Fruit fly (Drosophila melanogaster) whole organism, embryonic: ENCODE results near the gene flip.

Source experiments
- BEAF-32 ChIP-seq: fragments of 200-800 bp; sonication (Bioruptor generic); optimal IDR thresholded peaks from 3 replicates; lab custom pipeline; 2017; ENCODE audit warnings: missing biosample characterization, missing genetic modification characterization, mild to moderate bottlenecking, moderate library complexity, missing genetic modification reagents
- CG10366 ChIP-seq: fragments of 200-800 bp; sonication (Bioruptor generic); IDR thresholded peaks from 2 replicates; pipeline ENCODE4 v1.3.6; 2022; ENCODE audit warnings: missing biosample characterization, missing genetic modification characterization
- CG10431 ChIP-seq: fragments of 200-800 bp; sonication (Bioruptor generic); optimal IDR thresholded peaks from 3 replicates; lab custom pipeline; 2018; ENCODE audit warnings: missing biosample characterization, mild to moderate bottlenecking, missing genetic modification characterization
- CG10565 ChIP-seq: fragments of 200-800 bp; sonication (Bioruptor generic); optimal IDR thresholded peaks from 3 replicates; lab custom pipeline; 2016; ENCODE audit warnings: missing biosample characterization, mild to moderate bottlenecking, missing genetic modification characterization
- CG12744 ChIP-seq: fragments of 200-800 bp; sonication (Bioruptor generic); optimal IDR thresholded peaks from 2 replicates; lab custom pipeline; 2016; ENCODE audit warnings: missing biosample characterization, missing genetic modification characterization
- CG13123 ChIP-seq: fragments of 200-800 bp; sonication (Bioruptor generic); optimal IDR thresholded peaks from 2 replicates; lab custom pipeline; 2016; ENCODE audit warnings: missing biosample characterization, missing genetic modification characterization
- CG13775 ChIP-seq: fragments of 200-800 bp; sonication (Bioruptor generic); optimal IDR thresholded peaks from 3 replicates; lab custom pipeline; 2017; ENCODE audit warnings: missing biosample characterization, mild to moderate bottlenecking, missing genetic modification characterization
- CG14014 ChIP-seq: fragments of 200-800 bp; sonication (Bioruptor generic); IDR thresholded peaks from 2 replicates; pipeline ENCODE4 v1.3.6; 2022; ENCODE audit warnings: missing biosample characterization, missing genetic modification characterization
- CG14441 ChIP-seq: fragments of 200-800 bp; sonication (Bioruptor generic); IDR thresholded peaks from 2 replicates; pipeline ENCODE4 v1.3.6; 2022; ENCODE audit warnings: missing biosample characterization, missing genetic modification characterization
- CG14710 ChIP-seq: fragments of 200-800 bp; sonication (Bioruptor generic); optimal IDR thresholded peaks from 3 replicates; lab custom pipeline; 2019; ENCODE audit warnings: missing biosample characterization, mild to moderate bottlenecking, missing genetic modification characterization, moderate library complexity
- CG16815 ChIP-seq: fragments of 200-800 bp; sonication (Bioruptor generic); optimal IDR thresholded peaks from 3 replicates; lab custom pipeline; 2017; ENCODE audit warnings: missing biosample characterization, mild to moderate bottlenecking, missing genetic modification characterization
- CG17186 ChIP-seq: fragments of 200-800 bp; sonication (Bioruptor generic); optimal IDR thresholded peaks from 3 replicates; lab custom pipeline; 2017; ENCODE audit warnings: missing biosample characterization, missing genetic modification reagents, missing genetic modification characterization
- CG2199 ChIP-seq: fragments of 200-800 bp; sonication (Bioruptor generic); IDR thresholded peaks from 3 replicates; pipeline ENCODE4 v1.3.6; 2022; ENCODE audit warnings: missing biosample characterization, missing genetic modification characterization
- CG30431 ChIP-seq: fragments of 200-800 bp; sonication (Bioruptor generic); optimal IDR thresholded peaks from 2 replicates; lab custom pipeline; 2017; ENCODE audit warnings: missing biosample characterization, missing genetic modification characterization
- CG33213 ChIP-seq: fragments of 200-800 bp; sonication (Bioruptor generic); optimal IDR thresholded peaks from 3 replicates; lab custom pipeline; 2016; ENCODE audit warnings: missing biosample characterization, missing genetic modification characterization
- CG33557 ChIP-seq: fragments of 200-800 bp; sonication (Bioruptor generic); optimal IDR thresholded peaks from 2 replicates; lab custom pipeline; 2019; ENCODE audit warnings: missing biosample characterization, mild to moderate bottlenecking, missing genetic modification characterization, moderate library complexity
- CG3407 ChIP-seq: fragments of 200-800 bp; sonication (Bioruptor generic); optimal IDR thresholded peaks from 2 replicates; lab custom pipeline; 2018; ENCODE audit warnings: missing biosample characterization, mild to moderate bottlenecking, missing genetic modification characterization
- CG3838 ChIP-seq: fragments of 200-800 bp; sonication (Bioruptor generic); optimal IDR thresholded peaks from 3 replicates; lab custom pipeline; 2016; ENCODE audit warnings: missing biosample characterization, missing genetic modification characterization
- CG3995 ChIP-seq: fragments of 200-800 bp; sonication (Bioruptor generic); optimal IDR thresholded peaks from 3 replicates; lab custom pipeline; 2016; ENCODE audit warnings: missing biosample characterization, missing genetic modification characterization
- CG43689 ChIP-seq: fragments of 200-800 bp; sonication (Bioruptor generic); IDR thresholded peaks from 2 replicates; pipeline ENCODE4 v1.3.6; 2022; ENCODE audit warnings: missing biosample characterization, missing genetic modification characterization
- CG5245 ChIP-seq: fragments of 200-800 bp; sonication (Bioruptor generic); optimal IDR thresholded peaks from 3 replicates; lab custom pipeline; 2016; ENCODE audit warnings: missing biosample characterization, missing genetic modification characterization
- CG6654 ChIP-seq: fragments of 200-800 bp; sonication (Bioruptor generic); optimal IDR thresholded peaks from 2 replicates; lab custom pipeline; 2017; ENCODE audit warnings: missing biosample characterization, mild to moderate bottlenecking, missing genetic modification characterization
- CG6854 ChIP-seq: fragments of 200-800 bp; sonication (Bioruptor generic); optimal IDR thresholded peaks from 3 replicates; lab custom pipeline; 2017; ENCODE audit warnings: missing biosample characterization, mild to moderate bottlenecking, missing genetic modification characterization
- CG7271 ChIP-seq: fragments of 200-800 bp; sonication (Bioruptor generic); optimal IDR thresholded peaks from 2 replicates; lab custom pipeline; 2018; ENCODE audit warnings: missing biosample characterization, mild to moderate bottlenecking, missing genetic modification characterization, moderate library complexity
- CG7786 ChIP-seq: fragments of 200-800 bp; sonication (Bioruptor generic); optimal IDR thresholded peaks from 2 replicates; lab custom pipeline; 2016; ENCODE audit warnings: missing biosample characterization, missing genetic modification characterization
- CG7963 ChIP-seq: fragments of 200-800 bp; sonication (Bioruptor generic); IDR thresholded peaks from 3 replicates; pipeline ENCODE4 v1.3.6; 2022; ENCODE audit warnings: missing biosample characterization, missing genetic modification characterization; ENCODE audit not compliant: partially characterized antibody
- Ets65A ChIP-seq: fragments of 200-800 bp; sonication (Bioruptor generic); peaks from one replicate; lab custom pipeline; 2016; ENCODE audit warnings: missing biosample characterization, missing genetic modification characterization
- GATAe ChIP-seq: fragments of 200-800 bp; sonication (Bioruptor generic); conservative IDR thresholded peaks from 2 replicates; pipeline ENCODE4 v1.3.6; 2022; ENCODE audit warnings: missing biosample characterization, missing genetic modification characterization
- HLH54F ChIP-seq: fragments of 200-800 bp; sonication (Bioruptor generic); optimal IDR thresholded peaks from 3 replicates; lab custom pipeline; 2016; ENCODE audit warnings: missing biosample characterization, missing genetic modification characterization
- Hmx ChIP-seq: fragments of 200-800 bp; sonication (Bioruptor generic); optimal IDR thresholded peaks from 2 replicates; lab custom pipeline; 2016; ENCODE audit warnings: missing biosample characterization, missing genetic modification characterization
- MTF-1 ChIP-seq: fragments of 200-800 bp; sonication (Bioruptor generic); optimal IDR thresholded peaks from 2 replicates; lab custom pipeline; 2018; ENCODE audit warnings: missing biosample characterization, mild to moderate bottlenecking, missing genetic modification characterization, borderline replicate concordance
- Max ChIP-seq: fragments of 200-800 bp; sonication (Bioruptor generic); optimal IDR thresholded peaks from 2 replicates; lab custom pipeline; 2016; ENCODE audit warnings: missing biosample characterization, mild to moderate bottlenecking, missing genetic modification characterization
- Meics ChIP-seq: fragments of 200-800 bp; sonication (Bioruptor generic); optimal IDR thresholded peaks from 2 replicates; lab custom pipeline; 2017; ENCODE audit warnings: missing biosample characterization, mild to moderate bottlenecking, missing genetic modification characterization
- Oaz ChIP-seq: fragments of 200-800 bp; sonication (Bioruptor generic); IDR thresholded peaks from 2 replicates; pipeline ENCODE4 v1.3.6; 2022; ENCODE audit warnings: missing biosample characterization, missing genetic modification characterization
- Pdp1 ChIP-seq, 2 experiments: fragments of 200-800 bp; sonication (Bioruptor generic); optimal IDR thresholded peaks; 3 replicates each; lab custom pipeline; 2016; ENCODE audit warnings: missing biosample characterization in 2 of 2, missing genetic modification characterization in 2 of 2, mild to moderate bottlenecking in 1 of 2, moderate library complexity in 1 of 2
- Ptx1 ChIP-seq: fragments of 200-800 bp; sonication (Bioruptor generic); IDR thresholded peaks from 2 replicates; pipeline ENCODE4 v1.3.6; 2022; ENCODE audit warnings: missing biosample characterization, missing genetic modification characterization
- ap ChIP-seq: fragments of 200-800 bp; sonication (Bioruptor generic); IDR thresholded peaks from 2 replicates; pipeline ENCODE4 v1.3.6; 2022; ENCODE audit warnings: missing biosample characterization, missing genetic modification characterization
- bab2 ChIP-seq: fragments of 200-800 bp; sonication (Bioruptor generic); optimal IDR thresholded peaks from 2 replicates; lab custom pipeline; 2016; ENCODE audit warnings: missing biosample characterization, missing genetic modification characterization
- ci ChIP-seq: fragments of 200-800 bp; sonication (Bioruptor generic); IDR thresholded peaks from 3 replicates; pipeline ENCODE4 v1.3.6; 2022; ENCODE audit warnings: missing biosample characterization, missing genetic modification characterization
- fd3F ChIP-seq: fragments of 200-800 bp; sonication (Bioruptor generic); optimal IDR thresholded peaks from 2 replicates; lab custom pipeline; 2018; ENCODE audit warnings: missing biosample characterization, mild to moderate bottlenecking, missing genetic modification characterization, moderate library complexity
- fru ChIP-seq: fragments of >200 bp; optimal IDR thresholded peaks from 2 replicates; lab custom pipeline; 2017
- gcm2 ChIP-seq: fragments of 200-800 bp; sonication (Bioruptor generic); optimal IDR thresholded peaks from 2 replicates; lab custom pipeline; 2016; ENCODE audit warnings: missing biosample characterization, missing genetic modification characterization
- gsb-n ChIP-seq: fragments of 200-800 bp; sonication (Bioruptor generic); optimal IDR thresholded peaks from 3 replicates; lab custom pipeline; 2018; ENCODE audit warnings: missing biosample characterization, mild to moderate bottlenecking, missing genetic modification characterization
- kah ChIP-seq: fragments of 200-800 bp; sonication (Bioruptor generic); optimal IDR thresholded peaks from 2 replicates; lab custom pipeline; 2018; ENCODE audit warnings: missing biosample characterization, mild to moderate bottlenecking, missing genetic modification characterization
- klu ChIP-seq: fragments of 200-800 bp; sonication (Bioruptor generic); IDR thresholded peaks from 2 replicates; pipeline ENCODE4 v1.3.6; 2022; ENCODE audit warnings: missing biosample characterization, missing genetic modification characterization
- p53 ChIP-seq: fragments of 200-800 bp; sonication (Bioruptor generic); optimal IDR thresholded peaks from 2 replicates; lab custom pipeline; 2016; ENCODE audit warnings: missing biosample characterization, missing genetic modification characterization
- so ChIP-seq: fragments of 200-800 bp; sonication (Bioruptor generic); IDR thresholded peaks from 3 replicates; pipeline ENCODE4 v1.3.6; 2022; ENCODE audit warnings: missing biosample characterization, missing genetic modification characterization
- sqz ChIP-seq: fragments of 200-800 bp; sonication (Bioruptor generic); optimal IDR thresholded peaks from 3 replicates; lab custom pipeline; 2018; ENCODE audit warnings: missing biosample characterization, mild to moderate bottlenecking, missing genetic modification characterization
- vvl ChIP-seq: fragments of 200-800 bp; sonication (Bioruptor generic); IDR thresholded peaks from 2 replicates; pipeline ENCODE4 v1.3.6; 2022; ENCODE audit warnings: missing biosample characterization, missing genetic modification characterization
- zen ChIP-seq: fragments of 200-800 bp; sonication (Bioruptor generic); optimal IDR thresholded peaks from 3 replicates; lab custom pipeline; 2018; ENCODE audit warnings: missing biosample characterization, mild to moderate bottlenecking, missing genetic modification characterization, moderate library complexity

flip gene

dm6 chr3R:4229137-4229764, 48.5 kb downstream of the flip start, which contains the start of gene DhpD (continued):
- no peak for TF ChIP-seq CG7271 (tag; lab: Kevin White, UChicago)
- TF ChIP-seq CG3995 (GFP tag; lab: Kevin White, UChicago): peak; percentile 94
- TF ChIP-seq Hmx (GFP tag; lab: Kevin White, UChicago): peak; percentile 50
- peak; percentile 35 for TF ChIP-seq CG33213 (GFP tag; lab: Kevin White, UChicago)
- peak; percentile 41 for TF ChIP-seq CG16815
- peak; percentile 61 for TF ChIP-seq HLH54F (GFP tag; lab: Kevin White, UChicago)
- TF ChIP-seq CG17186 (GFP tag; lab: Kevin White, UChicago): no peak
- TF ChIP-seq BEAF-32 (GFP tag; lab: Kevin White, UChicago): peak; percentile 26
- TF ChIP-seq CG14014 (GFP tag; lab: Robert Waterston, UW): peak; percentile 54
- TF ChIP-seq Oaz: no peak
- TF ChIP-seq MTF-1 (GFP tag; lab: Kevin White, UChicago): no peak
- peak; percentile 16 for TF ChIP-seq CG30431 (GFP tag; lab: Kevin White, UChicago)
- TF ChIP-seq vvl (GFP tag; lab: Robert Waterston, UW): peak; percentile 88
- TF ChIP-seq Ets65A (GFP tag; lab: Kevin White, UChicago): peak; percentile 78
- peak; percentile 71 for TF ChIP-seq Max (GFP tag; lab: Kevin White, UChicago)
- peak; percentile 75 for TF ChIP-seq Meics (GFP tag; lab: Kevin White, UChicago)
- TF ChIP-seq Pdp1 (GFP tag; optimal IDR thresholded peaks at IDR 0.05; lab: Kevin White, UChicago): peak; percentile 39 to 93
- TF ChIP-seq Ptx1 (GFP tag; lab: Robert Waterston, UW): peak; percentile 77
- peak; percentile 42 for TF ChIP-seq CG3407 (GFP tag; lab: Kevin White, UChicago)
- TF ChIP-seq CG10565: no peak
- peak; percentile 83; the same call in 2 of the 3 replicates for TF ChIP-seq ci
- no peak for TF ChIP-seq fru (lab: Kevin White, UChicago)
- TF ChIP-seq CG10366 (GFP tag; lab: Robert Waterston, UW): peak; percentile 66
- peak; percentile 24; the same call in 1 of the 3 replicates for TF ChIP-seq CG2199 (GFP tag; lab: Robert Waterston, UW)
- peak; percentile 24 for TF ChIP-seq CG6854 (GFP tag; lab: Kevin White, UChicago)
- no peak for TF ChIP-seq p53 (GFP tag; lab: Kevin White, UChicago)
- TF ChIP-seq CG10431 (GFP tag; lab: Kevin White, UChicago): no peak
- TF ChIP-seq CG6654 (GFP tag; lab: Kevin White, UChicago): peak; percentile 39
- TF ChIP-seq CG12744: peak; percentile 61
- peak; percentile 45 for TF ChIP-seq klu (GFP tag; lab: Robert Waterston, UW)
- no peak for TF ChIP-seq CG3838 (GFP tag; lab: Kevin White, UChicago)
- no peak for TF ChIP-seq sqz (GFP tag; lab: Kevin White, UChicago)
- peak; percentile 66 for TF ChIP-seq zen (tag; lab: Kevin White, UChicago)
- no peak; the same call in 1 of the 2 replicates for TF ChIP-seq GATAe (GFP tag; lab: Robert Waterston, UW)
- TF ChIP-seq CG13775 (GFP tag; lab: Kevin White, UChicago): peak; percentile 55
- peak; percentile 30 for TF ChIP-seq gcm2 (GFP tag; lab: Kevin White, UChicago)
- TF ChIP-seq CG13123 (GFP tag; lab: Kevin White, UChicago): peak; percentile 17
- peak; percentile 66 for TF ChIP-seq CG14710
- TF ChIP-seq so (GFP tag; lab: Robert Waterston, UW): no peak
- TF ChIP-seq kah: peak; percentile 31
- no peak for TF ChIP-seq gsb-n (tag; lab: Kevin White, UChicago)
- peak; percentile 94 for TF ChIP-seq CG7963 (GFP tag; lab: Robert Waterston, UW)
- TF ChIP-seq bab2 (GFP tag; lab: Kevin White, UChicago): peak; percentile 65
- peak; percentile 63 for TF ChIP-seq CG7786 (GFP tag; lab: Kevin White, UChicago)
- TF ChIP-seq CG14441 (GFP tag; lab: Robert Waterston, UW): peak; percentile 66; the same call in 1 of the 2 replicates
- TF ChIP-seq CG43689 (GFP tag; lab: Robert Waterston, UW): peak; percentile 51; the same call in 1 of the 2 replicates
- TF ChIP-seq CG33557 (GFP tag; lab: Kevin White, UChicago): no peak
- peak; percentile 46 for TF ChIP-seq CG5245
- peak; percentile 55 for TF ChIP-seq fd3F (GFP tag; lab: Kevin White, UChicago)
- TF ChIP-seq ap: 0 out of 2 replicates have a peak, but pooled peaks have one; percentile 33
